Worm (Caenorhabditis elegans) whole organism, L4 larva: ENCODE data around the gene col-129.

Experiments used
- F37D6.2 ChIP-seq: sonication (generic microtip); optimal IDR thresholded peaks from 2 replicates; lab custom pipeline; 2016; ENCODE audit warnings: mild to moderate bottlenecking, missing genetic modification characterization, missing compliant biosample characterization
- T26A8.4 ChIP-seq: fragments of 200-800 bp; sonication (Bioruptor generic); IDR thresholded peaks from 2 replicates; pipeline ENCODE4 v1.3.6; 2022; ENCODE audit warnings: missing genetic modification characterization, missing compliant biosample characterization
- Y48G9A.11 ChIP-seq: fragments of 200-800 bp; sonication (Bioruptor generic); IDR thresholded peaks from 2 replicates; pipeline ENCODE4 v1.3.6; 2022; ENCODE audit warnings: missing genetic modification reagents, missing genetic modification characterization, missing compliant biosample characterization
- Y75B8A.6 ChIP-seq: fragments of 200-800 bp; sonication (Bioruptor generic); IDR thresholded peaks from 2 replicates; pipeline ENCODE4 v1.3.6; 2022; ENCODE audit warnings: missing genetic modification reagents, missing genetic modification characterization, missing compliant biosample characterization
- aha-1 ChIP-seq: fragments of 150-350 bp; peaks from one replicate; lab custom pipeline; 2014; ENCODE audit warnings: missing biosample characterization, missing genetic modification characterization
- ceh-28 ChIP-seq: fragments of 150-350 bp; optimal IDR thresholded peaks from 2 replicates; lab custom pipeline; 2014; ENCODE audit warnings: missing biosample characterization, missing genetic modification reagents, missing genetic modification characterization
- ceh-44 ChIP-seq: fragments of 200-800 bp; sonication (Bioruptor generic); IDR thresholded peaks from 2 replicates; pipeline ENCODE4 v1.3.6; 2022; ENCODE audit warnings: missing genetic modification reagents, missing genetic modification characterization, missing compliant biosample characterization
- ceh-82 ChIP-seq: sonication (generic microtip); optimal IDR thresholded peaks from 2 replicates; lab custom pipeline; 2017; ENCODE audit warnings: missing biosample characterization, missing genetic modification characterization
- daf-16 ChIP-seq, 3 experiments: sonication (generic microtip); optimal IDR thresholded peaks; 2 replicates each; lab custom pipeline; 2016 to 2017; ENCODE audit warnings: missing genetic modification characterization in 3 of 3, missing genetic modification reagents in 3 of 3, mild to moderate bottlenecking in 2 of 3, missing compliant biosample characterization in 2 of 3, missing biosample characterization in 1 of 3, moderate library complexity in 1 of 3
- daf-8 ChIP-seq: fragments of 200-800 bp; sonication (Bioruptor generic); IDR thresholded peaks from 2 replicates; pipeline ENCODE4 v1.3.6; 2022; ENCODE audit warnings: missing genetic modification characterization, missing compliant biosample characterization
- dmd-6 ChIP-seq: fragments of 200-800 bp; sonication (Bioruptor generic); IDR thresholded peaks from 2 replicates; pipeline ENCODE4 v1.3.6; 2022; ENCODE audit warnings: missing genetic modification reagents, missing genetic modification characterization, missing compliant biosample characterization
- dve-1 ChIP-seq: sonication (generic microtip); optimal IDR thresholded peaks from 2 replicates; lab custom pipeline; 2017; ENCODE audit warnings: antibody characterized with exemption, mild to moderate bottlenecking, missing genetic modification characterization, missing compliant biosample characterization; ENCODE audit not compliant: insufficient read depth
- egl-27 ChIP-seq: sonication (generic microtip); optimal IDR thresholded peaks from 3 replicates; lab custom pipeline; 2017; ENCODE audit warnings: missing biosample characterization, missing genetic modification reagents, missing genetic modification characterization
- hlh-11 ChIP-seq: fragments of 200-800 bp; sonication (Bioruptor generic); optimal IDR thresholded peaks from 2 replicates; lab custom pipeline; 2018; ENCODE audit warnings: mild to moderate bottlenecking, missing genetic modification characterization, missing compliant biosample characterization
- hmg-1.1 ChIP-seq: fragments of 200-800 bp; sonication (Bioruptor generic); IDR thresholded peaks from 2 replicates; pipeline ENCODE4 v1.3.6; 2022; ENCODE audit warnings: missing genetic modification reagents, missing genetic modification characterization, missing compliant biosample characterization
- lim-7 ChIP-seq: fragments of 200-800 bp; sonication (Bioruptor generic); IDR thresholded peaks from 2 replicates; pipeline ENCODE4 v1.3.6; 2022; ENCODE audit warnings: missing genetic modification characterization, missing compliant biosample characterization
- lin-13 ChIP-seq: fragments of 150-350 bp; optimal IDR thresholded peaks from 2 replicates; lab custom pipeline; 2014; ENCODE audit warnings: missing biosample characterization, missing genetic modification reagents, missing genetic modification characterization
- lin-39 ChIP-seq: fragments of 150-350 bp; optimal IDR thresholded peaks from 2 replicates; lab custom pipeline; 2014; ENCODE audit warnings: missing biosample characterization, missing genetic modification reagents, missing genetic modification characterization
- lsy-2 ChIP-seq, 2 experiments: fragments of 150-350 bp in 1 of 2; sonication (generic microtip) in 1 of 2; optimal IDR thresholded peaks; 2 replicates each; lab custom pipeline; 2014 to 2017; ENCODE audit warnings: missing biosample characterization in 2 of 2, missing genetic modification characterization in 2 of 2
- madf-5 ChIP-seq, 2 experiments: fragments of 200-800 bp; sonication (Bioruptor generic); IDR thresholded peaks; 2 replicates each; pipeline ENCODE4 v1.3.6; 2022; ENCODE audit warnings: missing compliant biosample characterization in 2 of 2, missing genetic modification characterization in 2 of 2
- mdl-1 ChIP-seq, 2 experiments: fragments of 150-350 bp in 1 of 2; sonication (generic microtip) in 1 of 2; optimal IDR thresholded peaks; 2 replicates each; lab custom pipeline; 2014 to 2017; ENCODE audit warnings: missing biosample characterization in 2 of 2, missing genetic modification characterization in 2 of 2
- mes-2 ChIP-seq: sonication (generic microtip); optimal IDR thresholded peaks from 2 replicates; lab custom pipeline; 2016; ENCODE audit warnings: missing genotype, mild to moderate bottlenecking, missing genetic modification characterization, missing compliant biosample characterization; ENCODE audit not compliant: poor library complexity, severe bottlenecking
- mxl-2 ChIP-seq: fragments of 200-800 bp; sonication (Bioruptor generic); conservative IDR thresholded peaks from 2 replicates; pipeline ENCODE4 v1.3.6; 2022; ENCODE audit warnings: missing genetic modification reagents, missing genetic modification characterization, missing compliant biosample characterization
- mxl-3 ChIP-seq: fragments of 200-800 bp; sonication (Bioruptor generic); optimal IDR thresholded peaks from 2 replicates; lab custom pipeline; 2018; ENCODE audit warnings: mild to moderate bottlenecking, missing genetic modification characterization, missing compliant biosample characterization
- nhr-111 ChIP-seq: fragments of 200-800 bp; sonication (Bioruptor generic); optimal IDR thresholded peaks from 2 replicates; lab custom pipeline; 2018; ENCODE audit warnings: mild to moderate bottlenecking, missing genetic modification characterization, missing compliant biosample characterization
- nhr-28 ChIP-seq: fragments of 150-350 bp; optimal IDR thresholded peaks from 2 replicates; lab custom pipeline; 2014; ENCODE audit warnings: missing biosample characterization, missing genetic modification characterization
- nhr-6 ChIP-seq: fragments of 150-350 bp; optimal IDR thresholded peaks from 2 replicates; lab custom pipeline; 2014; ENCODE audit warnings: missing biosample characterization, missing genetic modification characterization
- nhr-76 ChIP-seq: fragments of 150-350 bp; optimal IDR thresholded peaks from 2 replicates; lab custom pipeline; 2014; ENCODE audit warnings: missing biosample characterization, missing genetic modification characterization
- pha-4 ChIP-seq, 2 experiments: fragments of 150-350 bp in 1 of 2; fragments of 200-800 bp in 1 of 2; sonication (Bioruptor generic) in 1 of 2; IDR thresholded peaks in 1 of 2; optimal IDR thresholded peaks in 1 of 2; 2 replicates each; pipeline versions ENCODE4 v1.3.6 to Lab custom; 2014 to 2022; ENCODE audit warnings: missing genetic modification characterization in 2 of 2, missing genetic modification reagents in 2 of 2, missing biosample characterization in 1 of 2, missing compliant biosample characterization in 1 of 2
- php-3 ChIP-seq: fragments of 200-800 bp; sonication (Bioruptor generic); IDR thresholded peaks from 2 replicates; pipeline ENCODE4 v1.3.6; 2022; ENCODE audit warnings: missing genetic modification reagents, missing genetic modification characterization, missing compliant biosample characterization
- pqm-1 ChIP-seq: sonication (generic microtip); optimal IDR thresholded peaks from 2 replicates; lab custom pipeline; 2017; ENCODE audit warnings: missing biosample characterization, missing genetic modification characterization
- rbr-2 ChIP-seq: sonication (generic microtip); optimal IDR thresholded peaks from 2 replicates; lab custom pipeline; 2016; ENCODE audit warnings: missing genotype, missing genetic modification characterization, missing compliant biosample characterization
- sdz-12 ChIP-seq: fragments of 200-800 bp; sonication (Bioruptor generic); optimal IDR thresholded peaks from 2 replicates; lab custom pipeline; 2018; ENCODE audit warnings: mild to moderate bottlenecking, missing genetic modification characterization, missing compliant biosample characterization
- skn-1 ChIP-seq: fragments of 150-350 bp; optimal IDR thresholded peaks from 2 replicates; lab custom pipeline; 2014; ENCODE audit warnings: missing biosample characterization, missing genetic modification characterization
- tag-97 ChIP-seq: fragments of 200-800 bp; sonication (Bioruptor generic); IDR thresholded peaks from 2 replicates; pipeline ENCODE4 v1.3.6; 2022; ENCODE audit warnings: missing genetic modification characterization, missing compliant biosample characterization
- unc-62 ChIP-seq, 3 experiments: fragments of 150-350 bp in 1 of 3; sonication (generic microtip); optimal IDR thresholded peaks in 2 of 3; peaks in 1 of 3; 1 replicate in 1 of 3; 2 replicates in 2 of 3; lab custom pipeline; 2014 to 2017; ENCODE audit warnings: missing biosample characterization in 3 of 3, missing genetic modification characterization in 3 of 3, missing genetic modification reagents in 3 of 3, missing genotype in 1 of 3
- zag-1 ChIP-seq: fragments of 150-350 bp; optimal IDR thresholded peaks from 2 replicates; lab custom pipeline; 2014; ENCODE audit warnings: missing biosample characterization, missing genetic modification characterization
- ztf-11 ChIP-seq: fragments of 150-350 bp; optimal IDR thresholded peaks from 2 replicates; lab custom pipeline; 2014; ENCODE audit warnings: missing biosample characterization, missing genetic modification characterization
- ztf-7 ChIP-seq: fragments of 150-350 bp; optimal IDR thresholded peaks from 2 replicates; lab custom pipeline; 2014; ENCODE audit warnings: missing biosample characterization, missing genetic modification characterization

col-129 gene

ce11 chrIV:12129204-12129603, 19.0 kb upstream of the col-129 start, which contains the start of gene lin-24:
Gene lin-24, plus strand, starts transcription at chrIV:12129504.
- TF ChIP-seq lsy-2 (tag; optimal IDR thresholded peaks at IDR 0.05; lab: Kevin White, UChicago) (no peak), nhr-6 (tag; lab: Kevin White, UChicago) (no peak)

DNA sequence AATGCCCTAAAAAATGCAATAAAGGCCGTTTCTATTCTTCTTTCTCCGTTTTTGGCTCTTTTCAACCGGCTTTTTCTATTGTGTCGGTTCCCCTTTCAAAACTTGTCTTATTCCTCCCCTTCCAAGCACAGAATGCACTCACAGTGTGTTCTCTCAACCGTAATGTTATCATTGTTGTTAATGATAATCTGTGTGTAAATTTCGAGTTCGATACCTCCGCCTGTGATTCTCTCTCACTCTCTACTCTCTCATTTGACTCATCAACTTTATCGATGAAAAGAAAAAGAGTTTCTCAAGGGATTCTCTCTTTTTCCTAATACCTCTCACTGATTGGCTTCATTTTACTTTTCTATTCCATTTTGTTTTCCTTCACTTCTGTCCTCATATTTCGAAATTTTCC, 18.5 kb upstream of the col-129 start:
- TF ChIP-seq php-3 (GFP tag; lab: Robert Waterston, UW) (no peak), rbr-2 (no peak), nhr-76 (no peak), lin-13 (no peak), ceh-28 (tag; lab: Kevin White, UChicago) (no peak), F37D6.2 (no peak), hmg-1.1 (GFP tag; lab: Robert Waterston, UW) (no peak; the same call in 1 of the 2 replicates), nhr-28 (tag; lab: Kevin White, UChicago) (peak; percentile 15), dmd-6 (GFP tag; lab: Robert Waterston, UW) (peak; percentile 30; the same call in 1 of the 2 replicates), pha-4 (GFP tag; IDR thresholded peaks at IDR 0.05; lab: Robert Waterston, UW) (no peak), pha-4 (tag; optimal IDR thresholded peaks at IDR 0.05; lab: Kevin White, UChicago) (no peak), mdl-1 (tag; optimal IDR thresholded peaks at IDR 0.05; lab: Kevin White, UChicago) (no peak), lsy-2 (tag; optimal IDR thresholded peaks at IDR 0.05; lab: Kevin White, UChicago) (peak in 1 of 2 experiments; percentile 12), skn-1 (no peak), dve-1 (peak; percentile 27), lin-39 (tag; lab: Kevin White, UChicago) (no peak), mes-2 (tag; lab: Kevin White, UChicago) (peak; percentile 38), ztf-11 (tag; lab: Kevin White, UChicago) (no peak), daf-8 (GFP tag; lab: Robert Waterston, UW) (no peak), lim-7 (GFP tag; lab: Robert Waterston, UW) (no peak), Y75B8A.6 (GFP tag; lab: Robert Waterston, UW) (no peak), sdz-12 (GFP tag; lab: Kevin White, UChicago) (no peak), daf-16 (GFP tag; optimal IDR thresholded peaks at IDR 0.05; lab: Kevin White, UChicago) (no peak), daf-16 (tag; optimal IDR thresholded peaks at IDR 0.05; lab: Kevin White, UChicago) (peak; percentile 29), pqm-1 (tag; lab: Kevin White, UChicago) (peak; percentile 86), ztf-7 (tag; lab: Kevin White, UChicago) (no peak), Y48G9A.11 (GFP tag; lab: Robert Waterston, UW) (no peak), T26A8.4 (0 out of 2 replicates have a peak, but pooled peaks have one; percentile 14)

DNA sequence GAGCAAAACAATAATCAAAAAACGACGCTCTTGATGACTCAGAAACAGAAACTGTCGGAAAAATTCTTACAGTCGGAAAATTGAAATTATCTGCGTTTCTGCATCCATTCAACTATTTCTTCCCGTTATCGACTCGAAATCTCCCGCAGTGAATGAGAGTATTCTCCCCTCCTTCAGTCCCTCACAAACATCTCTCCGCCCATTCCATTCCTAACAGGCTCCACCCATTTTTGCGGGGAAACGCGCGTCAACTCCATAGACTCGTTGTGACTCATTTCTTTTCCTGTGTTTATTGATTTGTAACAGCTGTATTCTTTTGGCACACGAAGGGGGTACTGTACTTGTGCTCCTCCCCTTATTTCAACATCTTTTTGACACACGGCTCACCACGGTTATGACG, 17.6 kb upstream of the col-129 start:
- TF ChIP-seq hmg-1.1 (GFP tag; lab: Robert Waterston, UW) (0 out of 2 replicates have a peak, but pooled peaks have one; percentile 12), dve-1 (no peak), lsy-2 (tag; optimal IDR thresholded peaks at IDR 0.05; lab: Kevin White, UChicago) (peak in 1 of 2 experiments; percentile 30), pha-4 (GFP tag; IDR thresholded peaks at IDR 0.05; lab: Robert Waterston, UW) (no peak), pha-4 (tag; optimal IDR thresholded peaks at IDR 0.05; lab: Kevin White, UChicago) (peak; percentile 12), unc-62 (GFP tag; optimal IDR thresholded peaks at IDR 0.05 in 1 of 2; lab: Kevin White, UChicago) (no peak), unc-62 (tag; optimal IDR thresholded peaks at IDR 0.05; lab: Kevin White, UChicago) (no peak), hlh-11 (peak; percentile 12)

- no peak for TF ChIP-seq madf-5 (GFP tag; IDR thresholded peaks at IDR 0.05; lab: Robert Waterston, UW)
- no peak for TF ChIP-seq daf-16 (GFP tag; optimal IDR thresholded peaks at IDR 0.05; lab: Kevin White, UChicago)
- TF ChIP-seq daf-16 (tag; optimal IDR thresholded peaks at IDR 0.05; lab: Kevin White, UChicago) = no peak
- TF ChIP-seq skn-1 = no peak
- TF ChIP-seq nhr-6 (tag; lab: Kevin White, UChicago) = no peak
- peak; percentile 1 for TF ChIP-seq aha-1
- TF ChIP-seq ceh-82 (tag; lab: Kevin White, UChicago) = no peak
- peak in 1 of 2 experiments; percentile 22 for TF ChIP-seq lsy-2 (tag; optimal IDR thresholded peaks at IDR 0.05; lab: Kevin White, UChicago)
- TF ChIP-seq tag-97 (GFP tag; lab: Robert Waterston, UW) = no peak
- no peak for TF ChIP-seq dmd-6 (GFP tag; lab: Robert Waterston, UW)
- TF ChIP-seq ceh-44 (GFP tag; lab: Robert Waterston, UW) = no peak
- TF ChIP-seq mxl-2 (GFP tag; lab: Robert Waterston, UW) = no peak
- TF ChIP-seq mxl-3 (GFP tag; lab: Kevin White, UChicago) = no peak
- no peak for TF ChIP-seq nhr-111 (GFP tag; lab: Kevin White, UChicago)
- TF ChIP-seq hlh-11 = no peak
- no peak for TF ChIP-seq egl-27 (tag; lab: Kevin White, UChicago)
- TF ChIP-seq zag-1 (tag; lab: Kevin White, UChicago) = no peak
- no peak for TF ChIP-seq pqm-1 (tag; lab: Kevin White, UChicago)
- TF ChIP-seq, all 104 proteins: peak for 2
Observed at ce11 chrIV:12126740-12127472, 16.7 kb upstream of the col-129 start.
